Worm (Caenorhabditis elegans) whole organism, L1 larva: ENCODE results near the gene cyp-33C2.
A peak's percentile ranks its signal among the peaks of the same experiment; 100 is the strongest.

Experiments
- C04F5.9 ChIP-seq: sonication (generic microtip); optimal IDR thresholded peaks from 2 replicates; lab custom pipeline; 2016; ENCODE audit warnings: missing genetic modification characterization, missing compliant biosample characterization
- C16A3.4 ChIP-seq: fragments of 150-350 bp; optimal IDR thresholded peaks from 2 replicates; lab custom pipeline; 2014; ENCODE audit warnings: missing biosample characterization, missing genetic modification characterization
- Y116A8C.19 ChIP-seq: sonication (generic microtip); optimal IDR thresholded peaks from 2 replicates; lab custom pipeline; 2016; ENCODE audit warnings: missing compliant biosample characterization, missing genetic modification characterization, borderline replicate concordance
- alr-1 ChIP-seq: fragments of 200-800 bp; sonication (Bioruptor generic); optimal IDR thresholded peaks from 2 replicates; lab custom pipeline; 2018; ENCODE audit warnings: borderline replicate concordance, mild to moderate bottlenecking, missing genetic modification characterization, missing compliant biosample characterization
- blmp-1 ChIP-seq: fragments of 150-350 bp; optimal IDR thresholded peaks from 2 replicates; lab custom pipeline; 2014; ENCODE audit warnings: missing biosample characterization, missing genetic modification characterization
- ceh-63 ChIP-seq: fragments of 200-800 bp; sonication (Bioruptor generic); optimal IDR thresholded peaks from 2 replicates; lab custom pipeline; 2018; ENCODE audit warnings: mild to moderate bottlenecking, missing genetic modification characterization, missing compliant biosample characterization
- ceh-8 ChIP-seq: fragments of 200-800 bp; sonication (Bioruptor generic); optimal IDR thresholded peaks from 2 replicates; lab custom pipeline; 2018; ENCODE audit warnings: mild to moderate bottlenecking, missing genetic modification characterization, moderate library complexity, missing compliant biosample characterization
- ceh-88 ChIP-seq: fragments of 200-800 bp; sonication (Bioruptor generic); IDR thresholded peaks from 2 replicates; pipeline ENCODE4 v1.3.6; 2022; ENCODE audit warnings: missing genetic modification characterization, missing compliant biosample characterization
- ceh-90 ChIP-seq: sonication (generic microtip); optimal IDR thresholded peaks from 2 replicates; lab custom pipeline; 2016; ENCODE audit warnings: missing genetic modification characterization, missing compliant biosample characterization
- dsc-1 ChIP-seq: sonication (generic microtip); optimal IDR thresholded peaks from 2 replicates; lab custom pipeline; 2016; ENCODE audit warnings: mild to moderate bottlenecking, missing genetic modification characterization, missing compliant biosample characterization
- efl-1 ChIP-seq, 4 experiments: fragments of 150-350 bp; optimal IDR thresholded peaks in 3 of 4; peaks in 1 of 4; 1 replicate in 1 of 4; 2 replicates in 3 of 4; lab custom pipeline; 2014; ENCODE audit warnings: missing biosample characterization in 2 of 4, missing genetic modification characterization in 2 of 4, missing genetic modification reagents in 2 of 4
- elt-2 ChIP-seq: sonication (generic microtip); optimal IDR thresholded peaks from 2 replicates; lab custom pipeline; 2016; ENCODE audit warnings: missing genetic modification characterization, mild to moderate bottlenecking, inconsistent platforms, missing compliant biosample characterization, missing genetic modification reagents
- elt-3 ChIP-seq, 6 experiments: fragments of 150-350 bp in 1 of 6; sonication (generic microtip); optimal IDR thresholded peaks; 2 replicates each; lab custom pipeline; 2017 to 2018; ENCODE audit warnings: missing biosample characterization in 6 of 6, missing genetic modification characterization in 6 of 6, inconsistent platforms in 1 of 6
- fkh-10 ChIP-seq: sonication (generic microtip); optimal IDR thresholded peaks from 2 replicates; lab custom pipeline; 2017; ENCODE audit warnings: missing biosample characterization, missing genetic modification reagents, missing genetic modification characterization
- fkh-8 ChIP-seq: sonication (generic microtip); optimal IDR thresholded peaks from 2 replicates; lab custom pipeline; 2016; ENCODE audit warnings: mild to moderate bottlenecking, missing genetic modification characterization, missing compliant biosample characterization
- fos-1 ChIP-seq: fragments of 150-350 bp; optimal IDR thresholded peaks from 2 replicates; lab custom pipeline; 2014; ENCODE audit warnings: missing biosample characterization, missing genetic modification characterization
- grh-1 ChIP-seq: fragments of 200-800 bp; sonication (Bioruptor generic); IDR thresholded peaks from 2 replicates; pipeline ENCODE4 v1.3.6; 2022; ENCODE audit warnings: missing genetic modification reagents, missing genetic modification characterization, missing compliant biosample characterization
- hlh-17 ChIP-seq: fragments of 200-800 bp; sonication (Bioruptor generic); optimal IDR thresholded peaks from 2 replicates; lab custom pipeline; 2018; ENCODE audit warnings: missing genetic modification characterization, mild to moderate bottlenecking, missing compliant biosample characterization, moderate library complexity, borderline replicate concordance
- hlh-4 ChIP-seq: sonication (generic microtip); optimal IDR thresholded peaks from 2 replicates; lab custom pipeline; 2016; ENCODE audit warnings: mild to moderate bottlenecking, missing genetic modification characterization, missing compliant biosample characterization
- hpl-2 ChIP-seq: fragments of 150-350 bp; optimal IDR thresholded peaks from 2 replicates; lab custom pipeline; 2014; ENCODE audit warnings: missing biosample characterization, missing genetic modification reagents, missing genetic modification characterization
- irx-1 ChIP-seq: sonication (generic microtip); optimal IDR thresholded peaks from 2 replicates; lab custom pipeline; 2016; ENCODE audit warnings: missing genetic modification characterization, missing compliant biosample characterization
- isw-1 ChIP-seq: fragments of 200-800 bp; sonication (Bioruptor generic); IDR thresholded peaks from 2 replicates; pipeline ENCODE4 v1.3.6; 2022; ENCODE audit warnings: missing genetic modification characterization, missing compliant biosample characterization
- jun-1 ChIP-seq: fragments of 150-350 bp; optimal IDR thresholded peaks from 2 replicates; lab custom pipeline; 2014; ENCODE audit warnings: missing biosample characterization, missing genetic modification reagents, missing genetic modification characterization
- lin-13 ChIP-seq: fragments of 150-350 bp; optimal IDR thresholded peaks from 2 replicates; lab custom pipeline; 2014; ENCODE audit warnings: missing biosample characterization, missing genetic modification reagents, missing genetic modification characterization
- lin-14 ChIP-seq: fragments of 200-800 bp; sonication (Bioruptor generic); optimal IDR thresholded peaks from 2 replicates; lab custom pipeline; 2018; ENCODE audit warnings: mild to moderate bottlenecking, missing genetic modification characterization, moderate library complexity, missing compliant biosample characterization
- lin-15B ChIP-seq: fragments of 150-350 bp; sonication (generic microtip); optimal IDR thresholded peaks from 3 replicates; lab custom pipeline; 2014; ENCODE audit warnings: missing biosample characterization, missing genetic modification characterization
- lin-35 ChIP-seq, 2 experiments: fragments of 150-350 bp; optimal IDR thresholded peaks; 2 replicates each; lab custom pipeline; 2014; ENCODE audit warnings: missing biosample characterization in 2 of 2, missing genetic modification characterization in 2 of 2, missing genetic modification reagents in 2 of 2
- mdl-1 ChIP-seq, 2 experiments: fragments of 150-350 bp; optimal IDR thresholded peaks; 2 replicates each; lab custom pipeline; 2014 to 2017; ENCODE audit warnings: missing biosample characterization in 2 of 2, missing genetic modification characterization in 2 of 2, inconsistent platforms in 1 of 2
- mef-2 ChIP-seq: fragments of 150-350 bp; optimal IDR thresholded peaks from 2 replicates; lab custom pipeline; 2014; ENCODE audit warnings: missing biosample characterization, missing genetic modification characterization
- mep-1 ChIP-seq: fragments of 150-350 bp; optimal IDR thresholded peaks from 2 replicates; lab custom pipeline; 2014; ENCODE audit warnings: missing biosample characterization, missing genetic modification characterization
- nhr-12 ChIP-seq: sonication (generic microtip); optimal IDR thresholded peaks from 2 replicates; lab custom pipeline; 2017; ENCODE audit warnings: missing biosample characterization, missing genetic modification characterization
- nhr-20 ChIP-seq: sonication (generic microtip); optimal IDR thresholded peaks from 2 replicates; lab custom pipeline; 2016; ENCODE audit warnings: mild to moderate bottlenecking, missing genetic modification characterization, missing compliant biosample characterization
- nhr-28 ChIP-seq: fragments of 150-350 bp; optimal IDR thresholded peaks from 2 replicates; lab custom pipeline; 2014; ENCODE audit warnings: missing biosample characterization, missing genetic modification characterization
- nhr-71 ChIP-seq: sonication (generic microtip); optimal IDR thresholded peaks from 2 replicates; lab custom pipeline; 2016; ENCODE audit warnings: mild to moderate bottlenecking, missing genetic modification characterization, moderate library complexity, missing compliant biosample characterization
- nhr-84 ChIP-seq: sonication (generic microtip); optimal IDR thresholded peaks from 2 replicates; lab custom pipeline; 2017; ENCODE audit warnings: missing biosample characterization, missing genetic modification characterization
- nhr-90 ChIP-seq: sonication (generic microtip); optimal IDR thresholded peaks from 2 replicates; lab custom pipeline; 2016; ENCODE audit warnings: mild to moderate bottlenecking, missing genetic modification characterization, missing compliant biosample characterization; ENCODE audit not compliant: poor library complexity
- pag-3 ChIP-seq: sonication (generic microtip); optimal IDR thresholded peaks from 2 replicates; lab custom pipeline; 2017; ENCODE audit warnings: missing genetic modification characterization, mild to moderate bottlenecking, missing compliant biosample characterization, antibody characterized with exemption, borderline replicate concordance; ENCODE audit not compliant: insufficient read depth
- pax-3 ChIP-seq: fragments of 200-800 bp; sonication (Bioruptor generic); optimal IDR thresholded peaks from 2 replicates; lab custom pipeline; 2018; ENCODE audit warnings: mild to moderate bottlenecking, missing genetic modification characterization, moderate library complexity, missing compliant biosample characterization
- pqm-1 ChIP-seq: sonication (generic microtip); optimal IDR thresholded peaks from 3 replicates; lab custom pipeline; 2017; ENCODE audit warnings: missing biosample characterization, missing genetic modification characterization
- rnt-1 ChIP-seq: sonication (generic microtip); optimal IDR thresholded peaks from 2 replicates; lab custom pipeline; 2016; ENCODE audit warnings: mild to moderate bottlenecking, missing genetic modification characterization, moderate library complexity, missing compliant biosample characterization
- skn-1 ChIP-seq: fragments of 150-350 bp; optimal IDR thresholded peaks from 2 replicates; lab custom pipeline; 2014; ENCODE audit warnings: missing biosample characterization, missing genetic modification characterization
- snpc-4 ChIP-seq: fragments of 150-350 bp; optimal IDR thresholded peaks from 2 replicates; lab custom pipeline; 2014; ENCODE audit warnings: missing biosample characterization, missing genetic modification characterization
- sptf-1 ChIP-seq: fragments of 150-350 bp; optimal IDR thresholded peaks from 2 replicates; lab custom pipeline; 2014; ENCODE audit warnings: missing biosample characterization, missing genetic modification characterization
- tbx-2 ChIP-seq: sonication (generic microtip); optimal IDR thresholded peaks from 2 replicates; lab custom pipeline; 2016; ENCODE audit warnings: missing genetic modification characterization, missing compliant biosample characterization
- tlp-1 ChIP-seq: fragments of 150-350 bp; optimal IDR thresholded peaks from 2 replicates; lab custom pipeline; 2014; ENCODE audit warnings: missing biosample characterization, missing genetic modification characterization
- unc-30 ChIP-seq: sonication (generic microtip); optimal IDR thresholded peaks from 2 replicates; lab custom pipeline; 2017; ENCODE audit warnings: missing biosample characterization, missing genetic modification characterization
- vab-15 ChIP-seq: sonication (generic microtip); optimal IDR thresholded peaks from 2 replicates; lab custom pipeline; 2017; ENCODE audit warnings: missing genotype, mild to moderate bottlenecking, missing genetic modification characterization, missing compliant biosample characterization
- zag-1 ChIP-seq: fragments of 150-350 bp; optimal IDR thresholded peaks from 2 replicates; lab custom pipeline; 2014; ENCODE audit warnings: missing biosample characterization, missing genetic modification characterization
- ztf-11 ChIP-seq, 2 experiments: sonication (generic microtip); optimal IDR thresholded peaks; 2 replicates each; lab custom pipeline; 2016 to 2017; ENCODE audit warnings: missing genetic modification characterization in 2 of 2, missing biosample characterization in 1 of 2, missing compliant biosample characterization in 1 of 2

cyp-33C2 gene

DNA sequence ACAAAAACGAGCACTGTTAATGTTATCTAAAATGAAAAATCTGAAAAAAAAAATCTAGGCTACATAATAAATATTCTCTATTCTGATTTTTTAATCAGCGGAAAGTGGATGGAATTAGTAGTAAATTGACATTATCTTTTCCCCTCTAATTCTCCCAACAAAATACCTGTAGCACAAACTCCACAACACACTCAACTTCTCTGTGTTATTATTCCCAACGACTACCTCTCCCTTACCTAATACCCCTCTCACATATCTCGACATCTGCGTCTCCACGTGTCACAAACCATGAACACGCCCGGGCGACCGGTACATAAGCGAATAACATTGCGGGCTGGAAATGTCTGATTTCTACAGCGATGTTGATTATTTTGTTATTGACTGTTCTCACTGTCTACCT is at the start of gene cyp-33C2:
TSS of gene cyp-33C2 (plus strand) at position 327 of the 400 bp plus-strand sequence.
- TF ChIP-seq ceh-90 (tag; lab: Kevin White, UChicago) = no peak
- peak in 1 of 2 experiments; percentile 2 for TF ChIP-seq efl-1 (optimal IDR thresholded peaks at IDR 0.05; lab: Kevin White, UChicago)
- TF ChIP-seq efl-1 (GFP tag; optimal IDR thresholded peaks at IDR 0.05 in 1 of 2; lab: Kevin White, UChicago) = peak in 1 of 2 experiments; percentile 84

DNA sequence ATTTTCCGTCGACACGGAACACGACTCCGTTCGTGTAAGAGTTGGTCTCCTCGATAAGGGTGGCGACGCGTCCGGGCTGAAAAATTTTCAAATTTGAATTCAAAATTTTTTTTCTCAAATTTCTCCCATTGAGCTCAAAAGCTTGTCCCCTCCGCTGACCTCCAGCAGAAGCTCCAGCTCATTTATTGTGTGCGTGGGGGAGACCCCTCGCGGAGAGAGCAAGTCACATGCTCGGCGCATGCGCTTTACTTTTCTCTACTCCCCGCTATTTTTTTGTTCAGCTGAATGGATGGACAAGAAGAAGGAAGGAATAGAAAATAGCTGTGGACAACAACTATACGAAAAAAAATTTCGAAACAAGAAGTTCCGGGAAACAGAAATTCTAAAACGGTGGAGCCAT is 49.8 kb upstream of the cyp-33C2 start:
- no peak for TF ChIP-seq nhr-90
- TF ChIP-seq ztf-11 (tag; optimal IDR thresholded peaks at IDR 0.05; lab: Kevin White, UChicago) = peak in 1 of 2 experiments; percentile 19
- peak; percentile 26 to 48 for TF ChIP-seq lin-35 (GFP tag; optimal IDR thresholded peaks at IDR 0.05; lab: Kevin White, UChicago)
- no peak for TF ChIP-seq ceh-8 (GFP tag; lab: Kevin White, UChicago)
- peak; percentile 2 for TF ChIP-seq jun-1 (tag; lab: Kevin White, UChicago)
- peak; percentile 53 for TF ChIP-seq skn-1
- TF ChIP-seq ceh-88 (GFP tag; lab: Robert Waterston, UW) = no peak
- TF ChIP-seq snpc-4 (tag; lab: Kevin White, UChicago) = peak; percentile 2
- peak; percentile 71 for TF ChIP-seq mep-1 (tag; lab: Kevin White, UChicago)
- no peak for TF ChIP-seq pqm-1
- no peak for TF ChIP-seq nhr-28 (tag; lab: Kevin White, UChicago)
- TF ChIP-seq elt-2 (tag; lab: Kevin White, UChicago) = no peak
- no peak for TF ChIP-seq C04F5.9 (tag; lab: Kevin White, UChicago)
- no peak for TF ChIP-seq elt-3 (tag; optimal IDR thresholded peaks at IDR 0.05; lab: Kevin White, UChicago)
- TF ChIP-seq blmp-1 (tag; lab: Kevin White, UChicago) = no peak
- no peak for TF ChIP-seq vab-15 (tag; lab: Kevin White, UChicago)
- peak; percentile 84 for TF ChIP-seq nhr-71
- TF ChIP-seq rnt-1 (tag; lab: Kevin White, UChicago) = peak; percentile 64
- TF ChIP-seq alr-1 (tag; lab: Kevin White, UChicago) = no peak
- TF ChIP-seq Y116A8C.19 (tag; lab: Kevin White, UChicago) = no peak
- peak; percentile 19 for TF ChIP-seq mef-2 (tag; lab: Kevin White, UChicago)
- no peak for TF ChIP-seq grh-1 (GFP tag; lab: Robert Waterston, UW)
- TF ChIP-seq hlh-4 (tag; lab: Kevin White, UChicago) = no peak
- TF ChIP-seq zag-1 (tag; lab: Kevin White, UChicago) = peak; percentile 26
- peak; percentile 64 for TF ChIP-seq dsc-1 (tag; lab: Kevin White, UChicago)
- TF ChIP-seq sptf-1 (tag; lab: Kevin White, UChicago) = no peak
- peak; percentile 1 for TF ChIP-seq pax-3 (tag; lab: Kevin White, UChicago)
- peak; percentile 86 for TF ChIP-seq fkh-8
- TF ChIP-seq tlp-1 (tag; lab: Kevin White, UChicago) = no peak
- peak; percentile 36 for TF ChIP-seq C16A3.4 (tag; lab: Kevin White, UChicago)
- peak; percentile 99 for TF ChIP-seq lin-14 (GFP tag; lab: Kevin White, UChicago)
- peak; percentile 33 for TF ChIP-seq isw-1 (GFP tag; lab: Robert Waterston, UW)
- TF ChIP-seq ceh-90 (tag; lab: Kevin White, UChicago) = no peak
- no peak for TF ChIP-seq nhr-84 (tag; lab: Kevin White, UChicago)
- peak; percentile 36 for TF ChIP-seq lin-13
- TF ChIP-seq pag-3 (tag; lab: Kevin White, UChicago) = no peak
- TF ChIP-seq nhr-12 (tag; lab: Kevin White, UChicago) = no peak
- no peak for TF ChIP-seq lin-15B (tag; lab: Kevin White, UChicago)
- TF ChIP-seq nhr-20 (tag; lab: Kevin White, UChicago) = peak; percentile 64
- peak; percentile 53 for TF ChIP-seq irx-1 (tag; lab: Kevin White, UChicago)
- TF ChIP-seq fkh-10 (GFP tag; lab: Kevin White, UChicago) = peak; percentile 76
- peak in 1 of 2 experiments; percentile 69 for TF ChIP-seq mdl-1 (tag; optimal IDR thresholded peaks at IDR 0.05; lab: Kevin White, UChicago)
- TF ChIP-seq unc-30 = no peak
- TF ChIP-seq tbx-2 (tag; lab: Kevin White, UChicago) = peak; percentile 76
- peak; percentile 35 to 44 for TF ChIP-seq efl-1 (optimal IDR thresholded peaks at IDR 0.05; lab: Kevin White, UChicago)
- TF ChIP-seq efl-1 (GFP tag; optimal IDR thresholded peaks at IDR 0.05 in 1 of 2; lab: Kevin White, UChicago) = peak in 1 of 2 experiments; percentile 50
- TF ChIP-seq ceh-63 (GFP tag; lab: Kevin White, UChicago) = no peak
- no peak for TF ChIP-seq hpl-2 (GFP tag; lab: Kevin White, UChicago)
- no peak for TF ChIP-seq hlh-17
- TF ChIP-seq fos-1 (tag; lab: Kevin White, UChicago) = no peak
